Worm (Caenorhabditis elegans) whole organism, L4 larva: ENCODE data around the gene C32D5.12.

ENCODE experiments used
- F49E8.2 ChIP-seq: sonication (generic microtip); optimal IDR thresholded peaks from 2 replicates; lab custom pipeline; 2016; ENCODE audit warnings: missing compliant biosample characterization, mild to moderate bottlenecking, missing genetic modification characterization, borderline replicate concordance
- R02D3.7 ChIP-seq: fragments of 150-350 bp; sonication (generic microtip); optimal IDR thresholded peaks from 3 replicates; lab custom pipeline; 2014; ENCODE audit warnings: missing biosample characterization, missing genetic modification characterization
- T26A8.4 ChIP-seq: fragments of 200-800 bp; sonication (Bioruptor generic); IDR thresholded peaks from 2 replicates; pipeline ENCODE4 v1.3.6; 2022; ENCODE audit warnings: missing genetic modification characterization, missing compliant biosample characterization
- Y5F2A.4 ChIP-seq: fragments of 200-800 bp; sonication (Bioruptor generic); optimal IDR thresholded peaks from 2 replicates; lab custom pipeline; 2018; ENCODE audit warnings: mild to moderate bottlenecking, missing genetic modification characterization, missing compliant biosample characterization
- Y75B8A.6 ChIP-seq: fragments of 200-800 bp; sonication (Bioruptor generic); IDR thresholded peaks from 2 replicates; pipeline ENCODE4 v1.3.6; 2022; ENCODE audit warnings: missing genetic modification reagents, missing genetic modification characterization, missing compliant biosample characterization
- ZK337.2 ChIP-seq: fragments of 200-800 bp; sonication (Bioruptor generic); IDR thresholded peaks from 2 replicates; pipeline ENCODE4 v1.3.6; 2022; ENCODE audit warnings: missing genetic modification reagents, missing genetic modification characterization, missing compliant biosample characterization
- ZK546.5 ChIP-seq, 2 experiments: sonication (generic microtip); optimal IDR thresholded peaks; 2 replicates each; lab custom pipeline; 2017; ENCODE audit warnings: missing biosample characterization in 2 of 2, missing genetic modification characterization in 2 of 2
- aly-2 ChIP-seq: sonication (generic microtip); optimal IDR thresholded peaks from 2 replicates; lab custom pipeline; 2018; ENCODE audit warnings: missing biosample characterization, missing genetic modification characterization
- ama-1 ChIP-seq: fragments of 150-350 bp; optimal IDR thresholded peaks from 2 replicates; lab custom pipeline; 2014; ENCODE audit warnings: inconsistent platforms, mixed read lengths
- arid-1 ChIP-seq: fragments of 200-800 bp; sonication (Bioruptor generic); conservative IDR thresholded peaks from 2 replicates; pipeline ENCODE4 v1.3.6; 2022; ENCODE audit warnings: missing genetic modification reagents, missing genetic modification characterization, missing compliant biosample characterization
- ceh-20 ChIP-seq: fragments of 200-800 bp; sonication (Bioruptor generic); IDR thresholded peaks from 2 replicates; pipeline ENCODE4 v1.3.6; 2022; ENCODE audit warnings: missing genetic modification reagents, missing genetic modification characterization, missing compliant biosample characterization
- ceh-32 ChIP-seq: sonication (generic microtip); optimal IDR thresholded peaks from 2 replicates; lab custom pipeline; 2016; ENCODE audit warnings: mild to moderate bottlenecking, missing genetic modification characterization, missing compliant biosample characterization; ENCODE audit not compliant: poor library complexity
- dmd-9 ChIP-seq: fragments of 200-800 bp; sonication (Bioruptor generic); IDR thresholded peaks from 2 replicates; pipeline ENCODE4 v1.3.6; 2022; ENCODE audit warnings: missing genetic modification reagents, missing genetic modification characterization, missing compliant biosample characterization
- duxl-1 ChIP-seq: sonication (generic microtip); optimal IDR thresholded peaks from 2 replicates; lab custom pipeline; 2016; ENCODE audit warnings: mild to moderate bottlenecking, missing genetic modification characterization, moderate library complexity, missing compliant biosample characterization; ENCODE audit not compliant: poor library complexity
- egl-43 ChIP-seq: fragments of 200-800 bp; sonication (Bioruptor generic); IDR thresholded peaks from 2 replicates; pipeline ENCODE4 v1.3.6; 2022; ENCODE audit warnings: missing genetic modification reagents, missing genetic modification characterization, missing compliant biosample characterization
- fkh-10 ChIP-seq: fragments of 150-350 bp; optimal IDR thresholded peaks from 2 replicates; lab custom pipeline; 2014; ENCODE audit warnings: missing biosample characterization, missing genetic modification reagents, missing genetic modification characterization
- hif-1 ChIP-seq, 2 experiments: sonication (generic microtip); optimal IDR thresholded peaks; 2 replicates each; lab custom pipeline; 2016 to 2017; ENCODE audit warnings: missing compliant biosample characterization in 2 of 2, missing genetic modification characterization in 2 of 2, missing genetic modification reagents in 2 of 2, missing genotype in 2 of 2, mild to moderate bottlenecking in 1 of 2
- lim-7 ChIP-seq: fragments of 200-800 bp; sonication (Bioruptor generic); IDR thresholded peaks from 2 replicates; pipeline ENCODE4 v1.3.6; 2022; ENCODE audit warnings: missing genetic modification characterization, missing compliant biosample characterization
- lin-13 ChIP-seq: fragments of 150-350 bp; optimal IDR thresholded peaks from 2 replicates; lab custom pipeline; 2014; ENCODE audit warnings: missing biosample characterization, missing genetic modification reagents, missing genetic modification characterization
- lin-29 ChIP-seq: fragments of 200-800 bp; sonication (Bioruptor generic); IDR thresholded peaks from 2 replicates; pipeline ENCODE4 v1.3.6; 2022; ENCODE audit warnings: missing genetic modification reagents, missing genetic modification characterization, missing compliant biosample characterization
- lin-38 ChIP-seq: fragments of 200-800 bp; sonication (Bioruptor generic); IDR thresholded peaks from 2 replicates; pipeline ENCODE4 v1.3.6; 2022; ENCODE audit warnings: missing genetic modification reagents, missing genetic modification characterization, missing compliant biosample characterization
- lir-3 ChIP-seq: sonication (generic microtip); optimal IDR thresholded peaks from 2 replicates; lab custom pipeline; 2016; ENCODE audit warnings: mild to moderate bottlenecking, missing genetic modification characterization, missing compliant biosample characterization
- madf-9 ChIP-seq: fragments of 200-800 bp; sonication (Bioruptor generic); conservative IDR thresholded peaks from 2 replicates; pipeline ENCODE4 v1.3.6; 2022; ENCODE audit warnings: missing genetic modification reagents, missing genetic modification characterization, missing compliant biosample characterization
- mdt-29 ChIP-seq: fragments of 200-800 bp; sonication (Bioruptor generic); IDR thresholded peaks from 2 replicates; pipeline ENCODE4 v1.3.6; 2022; ENCODE audit warnings: missing genetic modification reagents, missing genetic modification characterization, missing compliant biosample characterization
- mep-1 ChIP-seq: fragments of 150-350 bp; sonication (generic microtip); optimal IDR thresholded peaks from 3 replicates; lab custom pipeline; 2014; ENCODE audit warnings: missing biosample characterization, missing genetic modification characterization
- mxl-2 ChIP-seq: fragments of 200-800 bp; sonication (Bioruptor generic); conservative IDR thresholded peaks from 2 replicates; pipeline ENCODE4 v1.3.6; 2022; ENCODE audit warnings: missing genetic modification reagents, missing genetic modification characterization, missing compliant biosample characterization
- mxl-3 ChIP-seq: fragments of 200-800 bp; sonication (Bioruptor generic); optimal IDR thresholded peaks from 2 replicates; lab custom pipeline; 2018; ENCODE audit warnings: mild to moderate bottlenecking, missing genetic modification characterization, missing compliant biosample characterization
- nhr-10 ChIP-seq: fragments of 150-350 bp; optimal IDR thresholded peaks from 2 replicates; lab custom pipeline; 2014; ENCODE audit warnings: missing biosample characterization, missing genetic modification characterization
- nhr-42 ChIP-seq: fragments of 200-800 bp; sonication (Bioruptor generic); IDR thresholded peaks from 2 replicates; pipeline ENCODE4 v1.3.6; 2022; ENCODE audit warnings: missing genetic modification characterization, missing compliant biosample characterization
- pqm-1 ChIP-seq: sonication (generic microtip); optimal IDR thresholded peaks from 2 replicates; lab custom pipeline; 2017; ENCODE audit warnings: missing biosample characterization, missing genetic modification characterization
- saeg-2 ChIP-seq: fragments of 200-800 bp; sonication (Bioruptor generic); IDR thresholded peaks from 2 replicates; pipeline ENCODE4 v1.3.6; 2022; ENCODE audit warnings: missing genetic modification reagents, missing genetic modification characterization, missing compliant biosample characterization
- set-16 ChIP-seq: fragments of 200-800 bp; sonication (Bioruptor generic); IDR thresholded peaks from 2 replicates; pipeline ENCODE4 v1.3.6; 2022; ENCODE audit warnings: missing genetic modification reagents, missing genetic modification characterization, missing compliant biosample characterization
- snpc-4 ChIP-seq: fragments of 150-350 bp; optimal IDR thresholded peaks from 2 replicates; lab custom pipeline; 2014; ENCODE audit warnings: missing biosample characterization, missing genetic modification characterization
- tag-97 ChIP-seq: fragments of 200-800 bp; sonication (Bioruptor generic); IDR thresholded peaks from 2 replicates; pipeline ENCODE4 v1.3.6; 2022; ENCODE audit warnings: missing genetic modification characterization, missing compliant biosample characterization
- zfp-2 ChIP-seq: sonication (generic microtip); optimal IDR thresholded peaks from 2 replicates; lab custom pipeline; 2016; ENCODE audit warnings: mild to moderate bottlenecking, missing genetic modification characterization, missing compliant biosample characterization
- zfp-3 ChIP-seq: fragments of 200-800 bp; sonication (Bioruptor generic); conservative IDR thresholded peaks from 2 replicates; pipeline ENCODE4 v1.3.6; 2022; ENCODE audit warnings: missing genetic modification reagents, missing genetic modification characterization, missing compliant biosample characterization
- zip-11 ChIP-seq: fragments of 200-800 bp; sonication (Bioruptor generic); IDR thresholded peaks from 2 replicates; pipeline ENCODE4 v1.3.6; 2022; ENCODE audit warnings: missing genetic modification characterization, missing compliant biosample characterization
- ztf-11 ChIP-seq: fragments of 150-350 bp; optimal IDR thresholded peaks from 2 replicates; lab custom pipeline; 2014; ENCODE audit warnings: missing biosample characterization, missing genetic modification characterization

Gene C32D5.12

DNA sequence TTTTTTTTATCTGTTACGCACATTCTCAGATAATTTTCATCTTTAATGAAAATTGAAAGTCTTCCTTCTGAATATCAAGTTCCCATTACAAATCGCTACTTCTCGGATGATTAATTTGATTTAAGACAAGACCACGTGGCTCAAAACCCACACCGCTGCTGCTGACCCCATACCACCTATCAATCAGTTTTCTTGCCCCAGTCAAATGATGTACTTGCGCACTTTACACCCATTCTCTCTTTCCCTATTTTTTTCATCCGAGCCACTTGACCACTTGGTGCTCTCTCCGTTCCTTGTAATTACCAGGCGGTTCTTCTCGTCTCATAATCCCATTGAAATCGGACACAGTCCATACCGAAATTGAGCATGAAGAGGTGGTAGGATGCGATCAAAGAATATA lies 35.2 kb upstream of the C32D5.12 start:
- TF ChIP-seq ZK337.2, result no peak
- no peak for TF ChIP-seq arid-1 (GFP tag; lab: Robert Waterston, UW)
- no peak for TF ChIP-seq egl-43 (GFP tag; lab: Robert Waterston, UW)
- no peak for TF ChIP-seq snpc-4
- no peak for TF ChIP-seq F49E8.2 (tag; lab: Kevin White, UChicago)
- TF ChIP-seq zfp-3 (GFP tag; lab: Robert Waterston, UW), result no peak
- no peak for TF ChIP-seq hif-1 (tag; optimal IDR thresholded peaks at IDR 0.05; lab: Kevin White, UChicago)
- no peak for TF ChIP-seq lin-13 (GFP tag; lab: Kevin White, UChicago)
- TF ChIP-seq ztf-11 (tag; lab: Kevin White, UChicago), result no peak
- TF ChIP-seq ceh-20, result no peak
- TF ChIP-seq aly-2, result no peak
- TF ChIP-seq mdt-29 (GFP tag; lab: Robert Waterston, UW), result no peak
- no peak for TF ChIP-seq set-16 (GFP tag; lab: Robert Waterston, UW)

- TF ChIP-seq madf-9 (GFP tag; lab: Robert Waterston, UW) (no peak), dmd-9 (GFP tag; lab: Robert Waterston, UW) (no peak), zip-11 (GFP tag; lab: Robert Waterston, UW) (no peak), Y75B8A.6 (GFP tag; lab: Robert Waterston, UW) (no peak), ceh-32 (no peak), mep-1 (tag; lab: Kevin White, UChicago) (no peak), ceh-20 (no peak), T26A8.4 (GFP tag; lab: Robert Waterston, UW) (no peak), lin-29 (no peak), ZK546.5 (tag; optimal IDR thresholded peaks at IDR 0.05; lab: Kevin White, UChicago) (no peak), arid-1 (GFP tag; lab: Robert Waterston, UW) (no peak), duxl-1 (tag; lab: Kevin White, UChicago) (no peak), saeg-2 (GFP tag; lab: Robert Waterston, UW) (no peak), ama-1 (lab: Kevin White, UChicago) (no peak), tag-97 (GFP tag; lab: Robert Waterston, UW) (no peak), pqm-1 (tag; lab: Kevin White, UChicago) (no peak), fkh-10 (GFP tag; lab: Kevin White, UChicago) (no peak), nhr-42 (GFP tag; lab: Robert Waterston, UW) (no peak), mxl-2 (GFP tag; lab: Robert Waterston, UW) (no peak)
Observed at ce11 chrII:6391195-6391594, 32.4 kb upstream of the C32D5.12 start, which contains the start of gene F58F12.3. TSS of gene F58F12.3 (minus strand) at chrII:6391295.

- TF ChIP-seq mxl-3 (GFP tag; lab: Kevin White, UChicago) (no peak), nhr-10 (tag; lab: Kevin White, UChicago) (no peak), tag-97 (GFP tag; lab: Robert Waterston, UW) (no peak), R02D3.7 (tag; lab: Kevin White, UChicago) (no peak), zfp-2 (tag; lab: Kevin White, UChicago) (no peak), lir-3 (tag; lab: Kevin White, UChicago) (no peak), lim-7 (GFP tag; lab: Robert Waterston, UW) (no peak), Y5F2A.4 (GFP tag; lab: Kevin White, UChicago) (no peak), pqm-1 (tag; lab: Kevin White, UChicago) (no peak), lin-38 (GFP tag; lab: Robert Waterston, UW) (no peak)
Observed at ce11 chrII:6387937-6388336, 29.1 kb upstream of the C32D5.12 start, which contains the start of gene F58F12.2. TSS of gene F58F12.2 (minus strand) at chrII:6388037.
